Fruit fly (Drosophila melanogaster) Kc167 (cell line): Measurements from ENCODE around the gene CG13912.

ENCODE experiments used
- Myc ChIP-seq: fragments of >200 bp; optimal IDR thresholded peaks from 2 replicates; lab custom pipeline; 2017; ENCODE audit warnings: missing external identifiers
- Sin3A ChIP-seq: fragments of >200 bp; optimal IDR thresholded peaks from 2 replicates; lab custom pipeline; 2018; ENCODE audit warnings: missing external identifiers
- h ChIP-seq: fragments of >200 bp; optimal IDR thresholded peaks from 3 replicates; lab custom pipeline; 2018; ENCODE audit warnings: missing external identifiers
- psq ChIP-seq: fragments of >200 bp; optimal IDR thresholded peaks from 2 replicates; lab custom pipeline; 2017; ENCODE audit warnings: missing external identifiers
- ttk ChIP-seq: sonication (Bioruptor generic); optimal IDR thresholded peaks from 2 replicates; lab custom pipeline; 2017; ENCODE audit warnings: missing external identifiers

- no peak for TF ChIP-seq h
- TF ChIP-seq Sin3A (lab: Kevin White, UChicago) = no peak
- no peak for TF ChIP-seq psq (lab: Kevin White, UChicago)
- no peak for TF ChIP-seq Myc (lab: Kevin White, UChicago)
- no peak for TF ChIP-seq ttk (lab: Kevin White, UChicago)
These were observed 43.2 kb downstream of the CG13912 start, which contains the start of gene CG33965 for dm6 chr3L:1232582-1232981.
